Worm (Caenorhabditis elegans) whole organism, L3 larva: Measurements from ENCODE around the gene C12D5.4.

Source experiments
- R02D3.7 ChIP-seq: fragments of 150-350 bp; optimal IDR thresholded peaks from 2 replicates; lab custom pipeline; 2014; ENCODE audit warnings: missing biosample characterization, missing genetic modification characterization
- ZK546.5 ChIP-seq: sonication (generic microtip); optimal IDR thresholded peaks from 2 replicates; lab custom pipeline; 2017; ENCODE audit warnings: missing biosample characterization, missing genetic modification characterization
- aly-2 ChIP-seq: fragments of 150-350 bp; optimal IDR thresholded peaks from 2 replicates; lab custom pipeline; 2014; ENCODE audit warnings: missing biosample characterization, missing genetic modification characterization
- ceh-16 ChIP-seq: sonication (generic microtip); optimal IDR thresholded peaks from 2 replicates; lab custom pipeline; 2017; ENCODE audit warnings: missing biosample characterization, missing genetic modification characterization
- ceh-28 ChIP-seq: fragments of 150-350 bp; optimal IDR thresholded peaks from 2 replicates; lab custom pipeline; 2014; ENCODE audit warnings: missing biosample characterization, missing genetic modification reagents, missing genetic modification characterization
- ceh-9 ChIP-seq: sonication (generic microtip); optimal IDR thresholded peaks from 2 replicates; lab custom pipeline; 2018; ENCODE audit warnings: missing biosample characterization, missing genetic modification characterization
- daf-12 ChIP-seq: fragments of 150-350 bp; optimal IDR thresholded peaks from 2 replicates; lab custom pipeline; 2014; ENCODE audit warnings: missing biosample characterization, missing genetic modification reagents, missing genetic modification characterization
- egl-27 ChIP-seq: sonication (generic microtip); optimal IDR thresholded peaks from 4 replicates; lab custom pipeline; 2017; ENCODE audit warnings: missing biosample characterization, missing genetic modification reagents, missing genetic modification characterization
- egl-5 ChIP-seq: fragments of 150-350 bp; optimal IDR thresholded peaks from 2 replicates; lab custom pipeline; 2017; ENCODE audit warnings: missing biosample characterization, missing genetic modification reagents, missing genetic modification characterization, inconsistent platforms
- elt-1 ChIP-seq: fragments of 150-350 bp; optimal IDR thresholded peaks from 2 replicates; lab custom pipeline; 2014; ENCODE audit warnings: missing biosample characterization, missing genetic modification characterization
- elt-2 ChIP-seq: sonication (generic microtip); optimal IDR thresholded peaks from 2 replicates; lab custom pipeline; 2016; ENCODE audit warnings: missing genetic modification reagents, mild to moderate bottlenecking, missing genetic modification characterization, missing compliant biosample characterization
- elt-3 ChIP-seq, 3 experiments: fragments of 150-350 bp in 1 of 3; sonication (generic microtip) in 2 of 3; optimal IDR thresholded peaks; 2 replicates in 2 of 3; 4 replicates in 1 of 3; lab custom pipeline; 2014 to 2017; ENCODE audit warnings: missing biosample characterization in 3 of 3, missing genetic modification characterization in 3 of 3
- fkh-10 ChIP-seq: sonication (generic microtip); optimal IDR thresholded peaks from 2 replicates; lab custom pipeline; 2017; ENCODE audit warnings: missing biosample characterization, missing genetic modification reagents, missing genetic modification characterization
- fkh-2 ChIP-seq: fragments of 150-350 bp; optimal IDR thresholded peaks from 2 replicates; lab custom pipeline; 2014; ENCODE audit warnings: missing biosample characterization, missing genetic modification reagents, missing genetic modification characterization
- lin-15B ChIP-seq: fragments of 150-350 bp; optimal IDR thresholded peaks from 2 replicates; lab custom pipeline; 2014; ENCODE audit warnings: missing biosample characterization, missing genetic modification characterization
- lin-39 ChIP-seq: fragments of 150-350 bp; optimal IDR thresholded peaks from 2 replicates; lab custom pipeline; 2018; ENCODE audit warnings: missing biosample characterization, missing genetic modification reagents, missing genetic modification characterization
- lsy-12 ChIP-seq: sonication (generic microtip); optimal IDR thresholded peaks from 2 replicates; lab custom pipeline; 2016; ENCODE audit warnings: mild to moderate bottlenecking, missing genetic modification characterization, missing compliant biosample characterization
- mdl-1 ChIP-seq: fragments of 150-350 bp; optimal IDR thresholded peaks from 2 replicates; lab custom pipeline; 2014; ENCODE audit warnings: missing biosample characterization, missing genetic modification characterization
- mml-1 ChIP-seq: fragments of 150-350 bp; sonication (generic microtip); optimal IDR thresholded peaks from 3 replicates; lab custom pipeline; 2014; ENCODE audit warnings: missing biosample characterization, missing genetic modification characterization
- nhr-11 ChIP-seq: fragments of 150-350 bp; optimal IDR thresholded peaks from 2 replicates; lab custom pipeline; 2014; ENCODE audit warnings: missing biosample characterization, missing genetic modification characterization
- nhr-12 ChIP-seq: fragments of 150-350 bp; optimal IDR thresholded peaks from 2 replicates; lab custom pipeline; 2014; ENCODE audit warnings: missing biosample characterization, missing genetic modification characterization
- nhr-23 ChIP-seq: fragments of 150-350 bp; optimal IDR thresholded peaks from 2 replicates; lab custom pipeline; 2014; ENCODE audit warnings: missing biosample characterization, missing genetic modification reagents, missing genetic modification characterization
- nhr-237 ChIP-seq: fragments of 150-350 bp; optimal IDR thresholded peaks from 2 replicates; lab custom pipeline; 2014; ENCODE audit warnings: missing biosample characterization, missing genetic modification characterization
- nhr-25 ChIP-seq: sonication (generic microtip); optimal IDR thresholded peaks from 2 replicates; lab custom pipeline; 2017; ENCODE audit warnings: missing biosample characterization, missing genetic modification characterization
- nhr-28 ChIP-seq: fragments of 150-350 bp; optimal IDR thresholded peaks from 2 replicates; lab custom pipeline; 2014; ENCODE audit warnings: missing biosample characterization, missing genetic modification characterization
- nhr-43 ChIP-seq: sonication (generic microtip); optimal IDR thresholded peaks from 2 replicates; lab custom pipeline; 2016; ENCODE audit warnings: mild to moderate bottlenecking, missing genetic modification characterization, missing compliant biosample characterization; ENCODE audit not compliant: poor library complexity, severe bottlenecking
- nhr-76 ChIP-seq: fragments of 150-350 bp; sonication (generic microtip); optimal IDR thresholded peaks from 5 replicates; lab custom pipeline; 2014; ENCODE audit warnings: missing biosample characterization, missing genetic modification characterization
- nhr-77 ChIP-seq: fragments of 150-350 bp; optimal IDR thresholded peaks from 2 replicates; lab custom pipeline; 2014; ENCODE audit warnings: missing biosample characterization, missing genetic modification characterization
- sea-2 ChIP-seq: fragments of 150-350 bp; sonication (generic microtip); optimal IDR thresholded peaks from 4 replicates; lab custom pipeline; 2014; ENCODE audit warnings: missing biosample characterization, missing genetic modification reagents, missing genetic modification characterization
- skn-1 ChIP-seq: fragments of 150-350 bp; optimal IDR thresholded peaks from 2 replicates; lab custom pipeline; 2014; ENCODE audit warnings: missing biosample characterization, missing genetic modification characterization
- snpc-4 ChIP-seq: fragments of 150-350 bp; optimal IDR thresholded peaks from 2 replicates; lab custom pipeline; 2014; ENCODE audit warnings: missing biosample characterization, missing genetic modification characterization
- tbx-2 ChIP-seq: sonication (generic microtip); optimal IDR thresholded peaks from 2 replicates; lab custom pipeline; 2016; ENCODE audit warnings: mild to moderate bottlenecking, missing genetic modification characterization, missing compliant biosample characterization
- unc-39 ChIP-seq: sonication (generic microtip); optimal IDR thresholded peaks from 4 replicates; lab custom pipeline; 2017; ENCODE audit warnings: missing biosample characterization, missing genetic modification characterization
- unc-62 ChIP-seq: fragments of 150-350 bp; sonication (generic microtip); optimal IDR thresholded peaks from 4 replicates; lab custom pipeline; 2014; ENCODE audit warnings: missing biosample characterization, missing genetic modification reagents, missing genetic modification characterization
- ztf-11 ChIP-seq: fragments of 150-350 bp; optimal IDR thresholded peaks from 2 replicates; lab custom pipeline; 2014; ENCODE audit warnings: missing biosample characterization, missing genetic modification characterization

The C12D5.4 gene

ce11 chrV:7708525-7708924, 36.2 kb downstream of the C12D5.4 start, which contains the start of gene ZK105.11:
TSS of gene ZK105.11 (minus strand) at chrV:7708625.
- TF ChIP-seq lin-39 (tag; lab: Kevin White, UChicago) (no peak), elt-3 (tag; optimal IDR thresholded peaks at IDR 0.05; lab: Kevin White, UChicago) (no peak), mdl-1 (no peak), nhr-11 (tag; lab: Kevin White, UChicago) (no peak), snpc-4 (tag; lab: Kevin White, UChicago) (no peak), R02D3.7 (tag; lab: Kevin White, UChicago) (no peak), egl-5 (tag; lab: Kevin White, UChicago) (no peak), daf-12 (tag; lab: Kevin White, UChicago) (no peak), sea-2 (GFP tag; lab: Kevin White, UChicago) (no peak), ceh-9 (tag; lab: Kevin White, UChicago) (no peak)

ce11 chrV:7713072-7713471, 40.7 kb downstream of the C12D5.4 start, which contains the start of gene ZK105.13:
TSS of gene ZK105.13 (minus strand) at chrV:7713172.
- TF ChIP-seq skn-1 (tag; lab: Kevin White, UChicago), result no peak
- TF ChIP-seq elt-1, result no peak
- no peak for TF ChIP-seq aly-2
- no peak for TF ChIP-seq egl-5 (tag; lab: Kevin White, UChicago)
- no peak for TF ChIP-seq daf-12 (tag; lab: Kevin White, UChicago)
- TF ChIP-seq unc-62 (GFP tag; lab: Kevin White, UChicago), result no peak
- TF ChIP-seq nhr-12 (tag; lab: Kevin White, UChicago), result no peak
- TF ChIP-seq fkh-10 (GFP tag; lab: Kevin White, UChicago), result no peak
- TF ChIP-seq nhr-23, result no peak
- TF ChIP-seq, all 47 proteins: peak for 0

- TF ChIP-seq lsy-12 (tag; lab: Kevin White, UChicago), result no peak
- TF ChIP-seq tbx-2 (tag; lab: Kevin White, UChicago), result no peak
- TF ChIP-seq nhr-23, result no peak
- TF ChIP-seq unc-39 (tag; lab: Kevin White, UChicago), result no peak
- TF ChIP-seq mml-1 (tag; lab: Kevin White, UChicago), result no peak
- TF ChIP-seq R02D3.7 (tag; lab: Kevin White, UChicago), result no peak
- TF ChIP-seq fkh-2 (tag; lab: Kevin White, UChicago), result no peak
- TF ChIP-seq nhr-28 (tag; lab: Kevin White, UChicago), result no peak
- TF ChIP-seq elt-2 (tag; lab: Kevin White, UChicago), result no peak
- no peak for TF ChIP-seq unc-62 (GFP tag; lab: Kevin White, UChicago)
- TF ChIP-seq elt-3 (tag; optimal IDR thresholded peaks at IDR 0.05; lab: Kevin White, UChicago), result no peak
- TF ChIP-seq fkh-10 (GFP tag; lab: Kevin White, UChicago), result no peak
- no peak for TF ChIP-seq skn-1 (tag; lab: Kevin White, UChicago)
- TF ChIP-seq ceh-28, result no peak
- TF ChIP-seq ztf-11, result no peak
- no peak for TF ChIP-seq elt-1
- no peak for TF ChIP-seq egl-5 (tag; lab: Kevin White, UChicago)
Observed at ce11 chrV:7713691-7714090, 41.3 kb downstream of the C12D5.4 start, which contains the start of gene ZK105.1. TSS of gene ZK105.1 (plus strand) at chrV:7713991.

- TF ChIP-seq unc-62 (GFP tag; lab: Kevin White, UChicago), result no peak
- no peak for TF ChIP-seq ceh-16 (tag; lab: Kevin White, UChicago)
- TF ChIP-seq nhr-43, result no peak
- no peak for TF ChIP-seq lsy-12 (tag; lab: Kevin White, UChicago)
Observed at ce11 chrV:7716034-7716433, 43.7 kb downstream of the C12D5.4 start, which contains the start of gene ZK105.12. TSS of gene ZK105.12 (minus strand) at chrV:7716134.

ce11 chrV:7717629-7718028, 45.3 kb downstream of the C12D5.4 start, which contains the start of gene ZK105.5:
TSS of gene ZK105.5 (minus strand) at chrV:7717729.
- TF ChIP-seq nhr-23 (no peak), nhr-76 (tag; lab: Kevin White, UChicago) (no peak), ceh-28 (no peak), lin-15B (tag; lab: Kevin White, UChicago) (no peak), nhr-237 (tag; lab: Kevin White, UChicago) (no peak), fkh-2 (tag; lab: Kevin White, UChicago) (no peak), mdl-1 (no peak), nhr-25 (tag; lab: Kevin White, UChicago) (no peak), nhr-77 (tag; lab: Kevin White, UChicago) (no peak), ZK546.5 (tag; lab: Kevin White, UChicago) (no peak), egl-5 (tag; lab: Kevin White, UChicago) (no peak), lin-39 (tag; lab: Kevin White, UChicago) (no peak), mml-1 (tag; lab: Kevin White, UChicago) (no peak), sea-2 (GFP tag; lab: Kevin White, UChicago) (no peak), egl-27 (tag; lab: Kevin White, UChicago) (no peak)
